Fruit fly (Drosophila melanogaster) whole organism, embryonic: ENCODE data around the gene ND-39.

Experiments
- CG10431 ChIP-seq: fragments of 200-800 bp; sonication (Bioruptor generic); optimal IDR thresholded peaks from 3 replicates; lab custom pipeline; 2018; ENCODE audit warnings: missing biosample characterization, mild to moderate bottlenecking, missing genetic modification characterization
- CG10654 ChIP-seq: fragments of 200-800 bp; sonication (Bioruptor generic); optimal IDR thresholded peaks from 2 replicates; lab custom pipeline; 2016; ENCODE audit warnings: missing biosample characterization, missing genetic modification characterization
- CG10979 ChIP-seq: fragments of 200-800 bp; sonication (Bioruptor generic); optimal IDR thresholded peaks from 2 replicates; lab custom pipeline; 2018; ENCODE audit warnings: missing biosample characterization, mild to moderate bottlenecking, missing genetic modification characterization, moderate library complexity
- CG12942 ChIP-seq: fragments of 200-800 bp; sonication (Bioruptor generic); optimal IDR thresholded peaks from 3 replicates; lab custom pipeline; 2016; ENCODE audit warnings: missing biosample characterization, missing genetic modification characterization
- CG15514 ChIP-seq: fragments of 200-800 bp; sonication (Bioruptor generic); optimal IDR thresholded peaks from 3 replicates; lab custom pipeline; 2017; ENCODE audit warnings: missing biosample characterization, missing genetic modification characterization, mild to moderate bottlenecking, moderate library complexity, missing genetic modification reagents
- CG17568 ChIP-seq: fragments of 200-800 bp; sonication (Bioruptor generic); optimal IDR thresholded peaks from 2 replicates; lab custom pipeline; 2018; ENCODE audit warnings: missing biosample characterization, mild to moderate bottlenecking, missing genetic modification characterization, moderate library complexity
- CG18011 ChIP-seq: fragments of 200-800 bp; sonication (Bioruptor generic); optimal IDR thresholded peaks from 2 replicates; lab custom pipeline; 2017; ENCODE audit warnings: missing biosample characterization, missing genetic modification characterization, mild to moderate bottlenecking, moderate library complexity, missing genotype
- CG18619 ChIP-seq: fragments of 200-800 bp; sonication (Bioruptor generic); optimal IDR thresholded peaks from 3 replicates; lab custom pipeline; 2017; ENCODE audit warnings: missing biosample characterization, mild to moderate bottlenecking, missing genetic modification characterization
- CG3065 ChIP-seq: fragments of 200-800 bp; sonication (Bioruptor generic); optimal IDR thresholded peaks from 2 replicates; lab custom pipeline; 2016; ENCODE audit warnings: missing biosample characterization, missing genetic modification characterization
- CG31224 ChIP-seq: fragments of 200-800 bp; sonication (Bioruptor generic); IDR thresholded peaks from 2 replicates; pipeline ENCODE4 v1.3.6; 2022; ENCODE audit warnings: missing biosample characterization, missing genetic modification characterization
- CG4328 ChIP-seq: fragments of 200-800 bp; sonication (Bioruptor generic); optimal IDR thresholded peaks from 3 replicates; lab custom pipeline; 2017; ENCODE audit warnings: missing biosample characterization, missing genetic modification reagents, missing genetic modification characterization
- CG4854 ChIP-seq: fragments of 200-800 bp; sonication (Bioruptor generic); optimal IDR thresholded peaks from 2 replicates; lab custom pipeline; 2016; ENCODE audit warnings: missing biosample characterization, missing genetic modification characterization, inconsistent platforms
- CG7271 ChIP-seq: fragments of 200-800 bp; sonication (Bioruptor generic); optimal IDR thresholded peaks from 2 replicates; lab custom pipeline; 2018; ENCODE audit warnings: missing biosample characterization, mild to moderate bottlenecking, missing genetic modification characterization, moderate library complexity
- CG7745 ChIP-seq: fragments of 200-800 bp; sonication (Bioruptor generic); optimal IDR thresholded peaks from 2 replicates; lab custom pipeline; 2018; ENCODE audit warnings: missing biosample characterization, mild to moderate bottlenecking, missing genetic modification characterization, moderate library complexity
- CG8359 ChIP-seq: fragments of 200-800 bp; sonication (Bioruptor generic); optimal IDR thresholded peaks from 2 replicates; lab custom pipeline; 2017; ENCODE audit warnings: missing biosample characterization, mild to moderate bottlenecking, missing genetic modification characterization, borderline replicate concordance
- CHES-1-like ChIP-seq: fragments of 200-800 bp; sonication (Bioruptor generic); optimal IDR thresholded peaks from 2 replicates; lab custom pipeline; 2016; ENCODE audit warnings: missing biosample characterization, missing genetic modification characterization
- Camta ChIP-seq: fragments of 200-800 bp; sonication (Bioruptor generic); optimal IDR thresholded peaks from 2 replicates; lab custom pipeline; 2016; ENCODE audit warnings: missing biosample characterization, missing genetic modification characterization
- D19B ChIP-seq: fragments of 200-800 bp; sonication (Bioruptor generic); optimal IDR thresholded peaks from 2 replicates; lab custom pipeline; 2017; ENCODE audit warnings: missing biosample characterization, mild to moderate bottlenecking, missing genetic modification characterization
- E2f2 ChIP-seq: fragments of 200-800 bp; sonication (Bioruptor generic); IDR thresholded peaks from 2 replicates; pipeline ENCODE4 v1.3.6; 2022; ENCODE audit warnings: missing biosample characterization, missing genetic modification characterization
- Ets65A ChIP-seq: fragments of 200-800 bp; sonication (Bioruptor generic); peaks from one replicate; lab custom pipeline; 2016; ENCODE audit warnings: missing biosample characterization, missing genetic modification characterization
- Gsc ChIP-seq: fragments of 200-800 bp; sonication (Bioruptor generic); IDR thresholded peaks from 2 replicates; pipeline ENCODE4 v1.3.6; 2022; ENCODE audit warnings: missing biosample characterization, missing genetic modification characterization
- H15 ChIP-seq: fragments of 200-800 bp; sonication (Bioruptor generic); IDR thresholded peaks from 3 replicates; pipeline ENCODE4 v1.3.6; 2022; ENCODE audit warnings: missing biosample characterization, missing genetic modification characterization
- HLH4C ChIP-seq: fragments of 200-800 bp; sonication (Bioruptor generic); IDR thresholded peaks from 3 replicates; pipeline ENCODE4 v1.3.6; 2022; ENCODE audit warnings: missing biosample characterization, missing genetic modification characterization; ENCODE audit not compliant: partially characterized antibody
- Hr51 ChIP-seq, 2 experiments: fragments of 200-800 bp; sonication (Bioruptor generic); optimal IDR thresholded peaks; 2 replicates in 1 of 2; 3 replicates in 1 of 2; lab custom pipeline; 2016 to 2018; ENCODE audit warnings: missing biosample characterization in 2 of 2, missing genetic modification characterization in 2 of 2, mild to moderate bottlenecking in 1 of 2, moderate library complexity in 1 of 2
- Lpt ChIP-seq: fragments of >200 bp; optimal IDR thresholded peaks from 2 replicates; lab custom pipeline; 2018; ENCODE audit warnings: missing biosample characterization, missing genetic modification characterization
- Myb ChIP-seq: fragments of 200-800 bp; sonication (Bioruptor generic); optimal IDR thresholded peaks from 2 replicates; lab custom pipeline; 2016; ENCODE audit warnings: missing biosample characterization, missing genetic modification characterization
- Six4 ChIP-seq: fragments of 200-800 bp; sonication (Bioruptor generic); optimal IDR thresholded peaks from 2 replicates; lab custom pipeline; 2016; ENCODE audit warnings: missing biosample characterization, missing genetic modification characterization
- Sox102F ChIP-seq: fragments of 200-800 bp; sonication (Bioruptor generic); optimal IDR thresholded peaks from 2 replicates; lab custom pipeline; 2018; ENCODE audit warnings: missing biosample characterization, mild to moderate bottlenecking, missing genetic modification characterization, moderate library complexity
- Spps ChIP-seq: fragments of 200-800 bp; sonication (Bioruptor generic); optimal IDR thresholded peaks from 2 replicates; lab custom pipeline; 2018; ENCODE audit warnings: missing biosample characterization, mild to moderate bottlenecking, missing genetic modification characterization
- Usf ChIP-seq: fragments of 200-800 bp; sonication (Bioruptor generic); optimal IDR thresholded peaks from 2 replicates; lab custom pipeline; 2017; ENCODE audit warnings: missing genotype, missing biosample characterization, missing genetic modification characterization
- Xbp1 ChIP-seq: fragments of 200-800 bp; sonication (Bioruptor generic); optimal IDR thresholded peaks from 3 replicates; lab custom pipeline; 2016; ENCODE audit warnings: missing biosample characterization, mild to moderate bottlenecking, missing genetic modification characterization
- bab2 ChIP-seq: fragments of 200-800 bp; sonication (Bioruptor generic); optimal IDR thresholded peaks from 2 replicates; lab custom pipeline; 2016; ENCODE audit warnings: missing biosample characterization, missing genetic modification characterization
- btn ChIP-seq: fragments of 200-800 bp; sonication (Bioruptor generic); optimal IDR thresholded peaks from 2 replicates; lab custom pipeline; 2016; ENCODE audit warnings: missing biosample characterization, missing genetic modification characterization
- caup ChIP-seq: fragments of 200-800 bp; sonication (Bioruptor generic); optimal IDR thresholded peaks from 3 replicates; lab custom pipeline; 2017; ENCODE audit warnings: missing biosample characterization, mild to moderate bottlenecking, missing genetic modification characterization, moderate library complexity; ENCODE audit not compliant: severe bottlenecking
- dati ChIP-seq: fragments of 200-800 bp; sonication (Bioruptor generic); IDR thresholded peaks from 2 replicates; pipeline ENCODE4 v1.3.6; 2022; ENCODE audit warnings: missing biosample characterization, missing genetic modification characterization
- dmrt11E ChIP-seq: fragments of 200-800 bp; sonication (Bioruptor generic); optimal IDR thresholded peaks from 3 replicates; lab custom pipeline; 2018; ENCODE audit warnings: missing biosample characterization, mild to moderate bottlenecking, missing genetic modification characterization, moderate library complexity
- ftz-f1 ChIP-seq: fragments of 200-800 bp; sonication (Bioruptor generic); optimal IDR thresholded peaks from 2 replicates; lab custom pipeline; 2016; ENCODE audit warnings: missing biosample characterization, missing genetic modification characterization
- fu2 ChIP-seq: fragments of 200-800 bp; sonication (Bioruptor generic); optimal IDR thresholded peaks from 2 replicates; lab custom pipeline; 2016; ENCODE audit warnings: missing biosample characterization, missing genetic modification characterization
- gcm ChIP-seq: fragments of 200-800 bp; sonication (Bioruptor generic); optimal IDR thresholded peaks from 2 replicates; lab custom pipeline; 2019; ENCODE audit warnings: missing biosample characterization, mild to moderate bottlenecking, missing genetic modification characterization, moderate library complexity
- her ChIP-seq: fragments of 200-800 bp; sonication (Bioruptor generic); optimal IDR thresholded peaks from 2 replicates; lab custom pipeline; 2016; ENCODE audit warnings: missing biosample characterization, missing genetic modification characterization
- jigr1 ChIP-seq: fragments of 200-800 bp; sonication (Bioruptor generic); IDR thresholded peaks from 3 replicates; pipeline ENCODE4 v1.3.6; 2022; ENCODE audit warnings: missing biosample characterization, missing genetic modification characterization
- lmd ChIP-seq: fragments of 200-800 bp; sonication (Bioruptor generic); IDR thresholded peaks from 2 replicates; pipeline ENCODE4 v1.3.6; 2022; ENCODE audit warnings: missing biosample characterization, missing genetic modification characterization
- nerfin-2 ChIP-seq: fragments of 200-800 bp; sonication (Bioruptor generic); IDR thresholded peaks from 2 replicates; pipeline ENCODE4 v1.3.6; 2022; ENCODE audit warnings: missing biosample characterization, missing genetic modification characterization; ENCODE audit not compliant: partially characterized antibody
- org-1 ChIP-seq: fragments of 200-800 bp; sonication (Bioruptor generic); optimal IDR thresholded peaks from 2 replicates; lab custom pipeline; 2017; ENCODE audit warnings: missing biosample characterization, missing genetic modification characterization
- otp ChIP-seq: fragments of 200-800 bp; sonication (Bioruptor generic); IDR thresholded peaks from 3 replicates; pipeline ENCODE4, ENCODE4 v1.3.6; 2022; ENCODE audit warnings: missing biosample characterization, missing genetic modification characterization
- row ChIP-seq: fragments of 200-800 bp; sonication (Bioruptor generic); IDR thresholded peaks from 3 replicates; pipeline ENCODE4 v1.3.6; 2022; ENCODE audit warnings: missing biosample characterization, missing genetic modification characterization
- run ChIP-seq: fragments of 200-800 bp; sonication (Bioruptor generic); optimal IDR thresholded peaks from 3 replicates; lab custom pipeline; 2018; ENCODE audit warnings: missing biosample characterization, mild to moderate bottlenecking, missing genetic modification characterization
- sc ChIP-seq, 3 experiments: fragments of >200 bp in 2 of 3; fragments of 200-800 bp in 1 of 3; sonication (Bioruptor generic) in 1 of 3; optimal IDR thresholded peaks; 2 replicates in 2 of 3; 3 replicates in 1 of 3; lab custom pipeline; 2017; ENCODE audit warnings: mild to moderate bottlenecking in 1 of 3, missing biosample characterization in 1 of 3, missing genetic modification characterization in 1 of 3, missing genetic modification reagents in 1 of 3
- stc ChIP-seq: fragments of 200-800 bp; sonication (Bioruptor generic); IDR thresholded peaks from 2 replicates; pipeline ENCODE4 v1.3.6; 2022; ENCODE audit warnings: missing biosample characterization, missing genetic modification characterization
- zen ChIP-seq: fragments of 200-800 bp; sonication (Bioruptor generic); optimal IDR thresholded peaks from 3 replicates; lab custom pipeline; 2018; ENCODE audit warnings: missing biosample characterization, mild to moderate bottlenecking, missing genetic modification characterization, moderate library complexity

ND-39 gene

dm6 chr3L:20474789-20475208 lies 17.1 kb upstream of the ND-39 start (continued):
- TF ChIP-seq row (GFP tag; lab: Robert Waterston, UW) (no peak), her (peak; percentile 82), CG18011 (peak; percentile 76), CG18619 (GFP tag; lab: Kevin White, UChicago) (peak; percentile 83), Six4 (GFP tag; lab: Kevin White, UChicago) (peak; percentile 83), CG31224 (GFP tag; lab: Robert Waterston, UW) (no peak), CG7271 (tag; lab: Kevin White, UChicago) (peak; percentile 41), caup (GFP tag; lab: Kevin White, UChicago) (peak; percentile 93), Myb (GFP tag; lab: Kevin White, UChicago) (peak; percentile 76), D19B (GFP tag; lab: Kevin White, UChicago) (peak; percentile 57), Camta (GFP tag; lab: Kevin White, UChicago) (peak; percentile 84), CG8359 (no peak), Usf (peak; percentile 47), jigr1 (GFP tag; lab: Robert Waterston, UW) (no peak), bab2 (GFP tag; lab: Kevin White, UChicago) (peak; percentile 89), CG10431 (GFP tag; lab: Kevin White, UChicago) (peak; percentile 33), zen (tag; lab: Kevin White, UChicago) (peak; percentile 77), H15 (no peak), E2f2 (GFP tag; lab: Robert Waterston, UW) (no peak), CG10979 (tag; lab: Kevin White, UChicago) (peak; percentile 71), CG10654 (GFP tag; lab: Kevin White, UChicago) (peak; percentile 88), otp (GFP tag; lab: Robert Waterston, UW) (no peak), lmd (GFP tag; lab: Robert Waterston, UW) (no peak), CHES-1-like (peak; percentile 92), ftz-f1 (GFP tag; lab: Kevin White, UChicago) (peak; percentile 49), CG4854 (GFP tag; lab: Kevin White, UChicago) (peak; percentile 80), sc (optimal IDR thresholded peaks at IDR 0.05; lab: Kevin White, UChicago) (no peak), sc (GFP tag; optimal IDR thresholded peaks at IDR 0.05; lab: Kevin White, UChicago) (peak; percentile 74), Sox102F (GFP tag; lab: Kevin White, UChicago) (peak; percentile 83), Hr51 (GFP tag; optimal IDR thresholded peaks at IDR 0.05; lab: Kevin White, UChicago) (peak; percentile 87 to 92), Ets65A (peak; percentile 98), CG3065 (GFP tag; lab: Kevin White, UChicago) (peak; percentile 73), CG17568 (GFP tag; lab: Kevin White, UChicago) (peak; percentile 70), fu2 (GFP tag; lab: Kevin White, UChicago) (peak; percentile 88), Xbp1 (GFP tag; lab: Kevin White, UChicago) (peak; percentile 94), CG4328 (GFP tag; lab: Kevin White, UChicago) (peak; percentile 78), Spps (tag; lab: Kevin White, UChicago) (peak; percentile 43), run (tag; lab: Kevin White, UChicago) (peak; percentile 49), nerfin-2 (GFP tag; lab: Robert Waterston, UW) (no peak), dati (GFP tag; lab: Robert Waterston, UW) (no peak), HLH4C (GFP tag; lab: Robert Waterston, UW) (no peak), CG15514 (peak; percentile 89), org-1 (GFP tag; lab: Kevin White, UChicago) (peak; percentile 71), stc (no peak), CG7745 (tag; lab: Kevin White, UChicago) (no peak), dmrt11E (peak; percentile 52), Gsc (GFP tag; lab: Robert Waterston, UW) (no peak), Lpt (GFP tag; lab: Kevin White, UChicago) (no peak), gcm (GFP tag; lab: Kevin White, UChicago) (peak; percentile 14), btn (GFP tag; lab: Kevin White, UChicago) (peak; percentile 19), CG12942 (GFP tag; lab: Kevin White, UChicago) (peak; percentile 88)
